Worm (Caenorhabditis elegans) whole organism, L4 larva: ENCODE data around the gene mps-1.

Experiments
- T20F7.1 ChIP-seq: fragments of 200-800 bp; sonication (Bioruptor generic); optimal IDR thresholded peaks from 2 replicates; lab custom pipeline; 2018; ENCODE audit warnings: mild to moderate bottlenecking, missing genetic modification characterization, missing compliant biosample characterization
- T26A8.4 ChIP-seq: fragments of 200-800 bp; sonication (Bioruptor generic); IDR thresholded peaks from 2 replicates; pipeline ENCODE4 v1.3.6; 2022; ENCODE audit warnings: missing genetic modification characterization, missing compliant biosample characterization
- aha-1 ChIP-seq: fragments of 150-350 bp; peaks from one replicate; lab custom pipeline; 2014; ENCODE audit warnings: missing biosample characterization, missing genetic modification characterization
- ama-1 ChIP-seq: fragments of 150-350 bp; optimal IDR thresholded peaks from 2 replicates; lab custom pipeline; 2014; ENCODE audit warnings: inconsistent platforms, mixed read lengths
- arid-1 ChIP-seq: fragments of 200-800 bp; sonication (Bioruptor generic); conservative IDR thresholded peaks from 2 replicates; pipeline ENCODE4 v1.3.6; 2022; ENCODE audit warnings: missing genetic modification reagents, missing genetic modification characterization, missing compliant biosample characterization
- attf-4 ChIP-seq: sonication (generic microtip); optimal IDR thresholded peaks from 3 replicates; lab custom pipeline; 2017; ENCODE audit warnings: missing biosample characterization, missing genetic modification characterization
- ceh-32 ChIP-seq: sonication (generic microtip); optimal IDR thresholded peaks from 2 replicates; lab custom pipeline; 2016; ENCODE audit warnings: mild to moderate bottlenecking, missing genetic modification characterization, missing compliant biosample characterization; ENCODE audit not compliant: poor library complexity
- daf-16 ChIP-seq, 3 experiments: sonication (generic microtip); optimal IDR thresholded peaks; 2 replicates each; lab custom pipeline; 2016 to 2017; ENCODE audit warnings: missing genetic modification characterization in 3 of 3, missing genetic modification reagents in 3 of 3, mild to moderate bottlenecking in 2 of 3, missing compliant biosample characterization in 2 of 3, missing biosample characterization in 1 of 3, moderate library complexity in 1 of 3
- daf-19 ChIP-seq: fragments of 200-800 bp; sonication (Bioruptor generic); conservative IDR thresholded peaks from 2 replicates; pipeline ENCODE4 v1.3.6; 2022; ENCODE audit warnings: missing genetic modification characterization, missing compliant biosample characterization
- daf-8 ChIP-seq: fragments of 200-800 bp; sonication (Bioruptor generic); IDR thresholded peaks from 2 replicates; pipeline ENCODE4 v1.3.6; 2022; ENCODE audit warnings: missing genetic modification characterization, missing compliant biosample characterization
- dmd-6 ChIP-seq: fragments of 200-800 bp; sonication (Bioruptor generic); IDR thresholded peaks from 2 replicates; pipeline ENCODE4 v1.3.6; 2022; ENCODE audit warnings: missing genetic modification reagents, missing genetic modification characterization, missing compliant biosample characterization
- dve-1 ChIP-seq: sonication (generic microtip); optimal IDR thresholded peaks from 2 replicates; lab custom pipeline; 2017; ENCODE audit warnings: antibody characterized with exemption, mild to moderate bottlenecking, missing genetic modification characterization, missing compliant biosample characterization; ENCODE audit not compliant: insufficient read depth
- egl-27 ChIP-seq: sonication (generic microtip); optimal IDR thresholded peaks from 3 replicates; lab custom pipeline; 2017; ENCODE audit warnings: missing biosample characterization, missing genetic modification reagents, missing genetic modification characterization
- hlh-11 ChIP-seq: fragments of 200-800 bp; sonication (Bioruptor generic); optimal IDR thresholded peaks from 2 replicates; lab custom pipeline; 2018; ENCODE audit warnings: mild to moderate bottlenecking, missing genetic modification characterization, missing compliant biosample characterization
- hlh-30 ChIP-seq: sonication (generic microtip); optimal IDR thresholded peaks from 2 replicates; lab custom pipeline; 2017; ENCODE audit warnings: antibody characterized with exemption, mild to moderate bottlenecking, missing genetic modification characterization, missing compliant biosample characterization; ENCODE audit not compliant: insufficient read depth
- lim-7 ChIP-seq: fragments of 200-800 bp; sonication (Bioruptor generic); IDR thresholded peaks from 2 replicates; pipeline ENCODE4 v1.3.6; 2022; ENCODE audit warnings: missing genetic modification characterization, missing compliant biosample characterization
- lin-13 ChIP-seq: fragments of 150-350 bp; optimal IDR thresholded peaks from 2 replicates; lab custom pipeline; 2014; ENCODE audit warnings: missing biosample characterization, missing genetic modification reagents, missing genetic modification characterization
- lin-15B ChIP-seq: fragments of 150-350 bp; sonication (generic microtip); optimal IDR thresholded peaks from 3 replicates; lab custom pipeline; 2014; ENCODE audit warnings: missing biosample characterization, missing genetic modification characterization
- lin-38 ChIP-seq: fragments of 200-800 bp; sonication (Bioruptor generic); IDR thresholded peaks from 2 replicates; pipeline ENCODE4 v1.3.6; 2022; ENCODE audit warnings: missing genetic modification reagents, missing genetic modification characterization, missing compliant biosample characterization
- lir-3 ChIP-seq: sonication (generic microtip); optimal IDR thresholded peaks from 2 replicates; lab custom pipeline; 2016; ENCODE audit warnings: mild to moderate bottlenecking, missing genetic modification characterization, missing compliant biosample characterization
- mdl-1 ChIP-seq, 2 experiments: fragments of 150-350 bp in 1 of 2; sonication (generic microtip) in 1 of 2; optimal IDR thresholded peaks; 2 replicates each; lab custom pipeline; 2014 to 2017; ENCODE audit warnings: missing biosample characterization in 2 of 2, missing genetic modification characterization in 2 of 2
- mxl-3 ChIP-seq: fragments of 200-800 bp; sonication (Bioruptor generic); optimal IDR thresholded peaks from 2 replicates; lab custom pipeline; 2018; ENCODE audit warnings: mild to moderate bottlenecking, missing genetic modification characterization, missing compliant biosample characterization
- nhr-102 ChIP-seq: sonication (generic microtip); optimal IDR thresholded peaks from 2 replicates; lab custom pipeline; 2016; ENCODE audit warnings: mild to moderate bottlenecking, missing genetic modification characterization, moderate library complexity, missing compliant biosample characterization
- nhr-11 ChIP-seq: fragments of 150-350 bp; optimal IDR thresholded peaks from 2 replicates; lab custom pipeline; 2014; ENCODE audit warnings: missing biosample characterization, missing genetic modification characterization
- nhr-25 ChIP-seq: sonication (generic microtip); optimal IDR thresholded peaks from 2 replicates; lab custom pipeline; 2017; ENCODE audit warnings: missing genetic modification characterization, mild to moderate bottlenecking, missing compliant biosample characterization, antibody characterized with exemption, moderate library complexity, borderline replicate concordance; ENCODE audit not compliant: insufficient read depth
- nhr-28 ChIP-seq: fragments of 150-350 bp; optimal IDR thresholded peaks from 2 replicates; lab custom pipeline; 2014; ENCODE audit warnings: missing biosample characterization, missing genetic modification characterization
- nhr-6 ChIP-seq: fragments of 150-350 bp; optimal IDR thresholded peaks from 2 replicates; lab custom pipeline; 2014; ENCODE audit warnings: missing biosample characterization, missing genetic modification characterization
- php-3 ChIP-seq: fragments of 200-800 bp; sonication (Bioruptor generic); IDR thresholded peaks from 2 replicates; pipeline ENCODE4 v1.3.6; 2022; ENCODE audit warnings: missing genetic modification reagents, missing genetic modification characterization, missing compliant biosample characterization
- pqm-1 ChIP-seq: sonication (generic microtip); optimal IDR thresholded peaks from 2 replicates; lab custom pipeline; 2017; ENCODE audit warnings: missing biosample characterization, missing genetic modification characterization
- snpc-1.2 ChIP-seq: fragments of 200-800 bp; sonication (Bioruptor generic); IDR thresholded peaks from 2 replicates; pipeline ENCODE4 v1.3.6; 2022; ENCODE audit warnings: missing genetic modification reagents, missing genetic modification characterization, missing compliant biosample characterization
- snpc-4 ChIP-seq: fragments of 150-350 bp; optimal IDR thresholded peaks from 2 replicates; lab custom pipeline; 2014; ENCODE audit warnings: missing biosample characterization, missing genetic modification characterization
- tag-97 ChIP-seq: fragments of 200-800 bp; sonication (Bioruptor generic); IDR thresholded peaks from 2 replicates; pipeline ENCODE4 v1.3.6; 2022; ENCODE audit warnings: missing genetic modification characterization, missing compliant biosample characterization
- unc-62 ChIP-seq, 3 experiments: fragments of 150-350 bp in 1 of 3; sonication (generic microtip); optimal IDR thresholded peaks in 2 of 3; peaks in 1 of 3; 1 replicate in 1 of 3; 2 replicates in 2 of 3; lab custom pipeline; 2014 to 2017; ENCODE audit warnings: missing biosample characterization in 3 of 3, missing genetic modification characterization in 3 of 3, missing genetic modification reagents in 3 of 3, missing genotype in 1 of 3
- zip-11 ChIP-seq: fragments of 200-800 bp; sonication (Bioruptor generic); IDR thresholded peaks from 2 replicates; pipeline ENCODE4 v1.3.6; 2022; ENCODE audit warnings: missing genetic modification characterization, missing compliant biosample characterization
- ztf-7 ChIP-seq: fragments of 150-350 bp; optimal IDR thresholded peaks from 2 replicates; lab custom pipeline; 2014; ENCODE audit warnings: missing biosample characterization, missing genetic modification characterization

Gene mps-1

ce11 chrII:6292527-6292926, 1.6 kb downstream of the mps-1 start, which contains the start of gene nyn-3:
TSS of gene nyn-3 (minus strand) at chrII:6292627.
- TF ChIP-seq ama-1 (lab: Kevin White, UChicago): no peak
- TF ChIP-seq lir-3: no peak
- TF ChIP-seq attf-4 (tag; lab: Kevin White, UChicago): no peak
- no peak for TF ChIP-seq T26A8.4 (GFP tag; lab: Robert Waterston, UW)
- TF ChIP-seq snpc-4 (tag; lab: Kevin White, UChicago): no peak

ce11 chrII:6290047-6290582, 4.0 kb downstream of the mps-1 start, which contains the start of gene upb-1:
TSS of gene upb-1 (minus strand) at chrII:6290097.
- no peak for TF ChIP-seq daf-8
- TF ChIP-seq nhr-11 (tag; lab: Kevin White, UChicago): peak; percentile 31
- peak; percentile 41 for TF ChIP-seq hlh-30
- peak; percentile 62 for TF ChIP-seq aha-1 (tag; lab: Kevin White, UChicago)
- peak; percentile 16 for TF ChIP-seq pqm-1 (tag; lab: Kevin White, UChicago)
- TF ChIP-seq nhr-102 (tag; lab: Kevin White, UChicago): no peak
- no peak for TF ChIP-seq egl-27
- TF ChIP-seq mdl-1 (tag; optimal IDR thresholded peaks at IDR 0.05; lab: Kevin White, UChicago): peak in 1 of 2 experiments; percentile 26
- TF ChIP-seq daf-19 (GFP tag; lab: Robert Waterston, UW): no peak
- peak; percentile 59 for TF ChIP-seq hlh-11 (tag; lab: Kevin White, UChicago)
- peak; percentile 36 for TF ChIP-seq mxl-3
- TF ChIP-seq daf-16 (GFP tag; optimal IDR thresholded peaks at IDR 0.05; lab: Kevin White, UChicago): peak in 1 of 2 experiments; percentile 88
- TF ChIP-seq daf-16 (tag; optimal IDR thresholded peaks at IDR 0.05; lab: Kevin White, UChicago): no peak
- peak; percentile 56; the same call in 1 of the 2 replicates for TF ChIP-seq dmd-6 (GFP tag; lab: Robert Waterston, UW)
- TF ChIP-seq, all 104 proteins: peak for 9

ce11 chrII:6288104-6288503, 6.1 kb downstream of the mps-1 start:
- TF ChIP-seq T20F7.1 (GFP tag; lab: Kevin White, UChicago) (peak; percentile 32), attf-4 (tag; lab: Kevin White, UChicago) (no peak), lin-38 (GFP tag; lab: Robert Waterston, UW) (no peak), nhr-11 (tag; lab: Kevin White, UChicago) (no peak), mxl-3 (no peak), ceh-32 (tag; lab: Kevin White, UChicago) (no peak), hlh-11 (tag; lab: Kevin White, UChicago) (no peak), arid-1 (GFP tag; lab: Robert Waterston, UW) (no peak), lin-15B (no peak), lim-7 (GFP tag; lab: Robert Waterston, UW) (no peak), nhr-6 (no peak), snpc-1.2 (no peak), tag-97 (GFP tag; lab: Robert Waterston, UW) (no peak), daf-8 (no peak), aha-1 (tag; lab: Kevin White, UChicago) (peak; percentile 64)

ce11 chrII:6286865-6287264, 7.3 kb downstream of the mps-1 start, which contains the start of gene F13H8.6:
TSS of gene F13H8.6 (minus strand) at chrII:6286965.
- TF ChIP-seq unc-62 (GFP tag; optimal IDR thresholded peaks at IDR 0.05 in 1 of 2; lab: Kevin White, UChicago) (peak in 1 of 2 experiments; percentile 69), unc-62 (tag; optimal IDR thresholded peaks at IDR 0.05; lab: Kevin White, UChicago) (no peak), lin-13 (GFP tag; lab: Kevin White, UChicago) (no peak)

- TF ChIP-seq php-3 (GFP tag; lab: Robert Waterston, UW) (peak; percentile 64; the same call in 1 of the 2 replicates), attf-4 (tag; lab: Kevin White, UChicago) (no peak), dve-1 (peak; percentile 64), pqm-1 (tag; lab: Kevin White, UChicago) (peak; percentile 63), nhr-28 (tag; lab: Kevin White, UChicago) (peak; percentile 56), hlh-11 (tag; lab: Kevin White, UChicago) (peak; percentile 58), nhr-25 (tag; lab: Kevin White, UChicago) (no peak), ztf-7 (tag; lab: Kevin White, UChicago) (no peak), daf-16 (GFP tag; optimal IDR thresholded peaks at IDR 0.05; lab: Kevin White, UChicago) (no peak), daf-16 (tag; optimal IDR thresholded peaks at IDR 0.05; lab: Kevin White, UChicago) (peak; percentile 76), hlh-30 (peak; percentile 52), dmd-6 (GFP tag; lab: Robert Waterston, UW) (peak; percentile 33; the same call in 1 of the 2 replicates), zip-11 (GFP tag; lab: Robert Waterston, UW) (no peak)
Observed at ce11 chrII:6283074-6283473, 11.1 kb downstream of the mps-1 start, which contains the start of gene F13H8.1. TSS of gene F13H8.1 (plus strand) at chrII:6283384.
